Worm (Caenorhabditis elegans): Measurements from ENCODE around the gene glb-25.

DNA sequence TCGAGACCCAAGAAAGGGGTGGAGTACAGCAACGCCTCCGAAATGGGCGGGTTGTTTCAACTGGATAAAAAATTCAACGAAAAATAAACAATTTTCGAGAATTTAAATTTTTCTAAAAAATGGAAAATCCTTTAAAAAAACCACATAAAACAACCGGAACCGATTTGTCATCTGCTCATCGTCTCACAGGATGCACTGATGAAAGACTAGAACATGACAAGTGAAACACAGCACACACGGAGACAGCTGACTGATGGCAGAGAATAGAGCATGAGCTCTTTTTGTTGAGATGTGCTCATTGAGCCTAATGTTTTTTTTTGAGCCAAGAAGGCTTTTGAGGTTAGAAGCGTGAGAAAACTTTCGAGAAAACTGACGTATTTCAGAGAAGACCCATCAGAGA, 48.1 kb upstream of the glb-25 start:
- TF ChIP-seq madf-5 (GFP tag; IDR thresholded peaks at IDR 0.05) (no peak), zip-2 (tag; optimal IDR thresholded peaks at IDR 0.05) (no peak), ces-1 (GFP tag; optimal IDR thresholded peaks at IDR 0.05) (no peak), nhr-237 (tag; optimal IDR thresholded peaks at IDR 0.05) (no peak), F26F4.8 (GFP tag; conservative IDR thresholded peaks at IDR 0.05) (no peak), ama-1 (optimal IDR thresholded peaks at IDR 0.05) (no peak), unc-62 (GFP tag; optimal IDR thresholded peaks at IDR 0.05 in 1 of 2) (peak in 1 of 2 experiments; percentile 66), unc-62 (tag; optimal IDR thresholded peaks at IDR 0.05) (no peak), ZK546.5 (tag; optimal IDR thresholded peaks at IDR 0.05) (no peak), saeg-2 (GFP tag; IDR thresholded peaks at IDR 0.05) (no peak)
